Fruit fly (Drosophila melanogaster): ENCODE results near the gene ppk31.

The ppk31 gene

dm6 chr3R:27135692-27136641, 27.0 kb upstream of the ppk31 start (continued):
- TF ChIP-seq HmgZ (tag; optimal IDR thresholded peaks at IDR 0.05), result peak; percentile 43
- TF ChIP-seq kah (GFP tag; optimal IDR thresholded peaks at IDR 0.05), result peak; percentile 32
- TF ChIP-seq D (optimal IDR thresholded peaks at IDR 0.05), result no peak
- TF ChIP-seq D (GFP tag; optimal IDR thresholded peaks at IDR 0.05), result peak; percentile 80
- peak; percentile 54; the same call in 1 of the 2 replicates for TF ChIP-seq HLH3B (GFP tag; IDR thresholded peaks at IDR 0.05)
- TF ChIP-seq h (optimal IDR thresholded peaks at IDR 0.05), result no peak
- TF ChIP-seq bigmax (GFP tag; optimal IDR thresholded peaks at IDR 0.05), result peak; percentile 5
- peak; percentile 59 for TF ChIP-seq CG18599 (GFP tag; optimal IDR thresholded peaks at IDR 0.05)
- TF ChIP-seq NK7.1 (GFP tag; optimal IDR thresholded peaks at IDR 0.05), result peak; percentile 62
- peak; percentile 52 for TF ChIP-seq Ptx1 (GFP tag; IDR thresholded peaks at IDR 0.05)
- TF ChIP-seq pnt (GFP tag; optimal IDR thresholded peaks at IDR 0.05), result peak; percentile 59
- no peak for TF ChIP-seq Doc3 (GFP tag; IDR thresholded peaks at IDR 0.05; ENCODE audit: partially characterized antibody)
- no peak for TF ChIP-seq chinmo (GFP tag; IDR thresholded peaks at IDR 0.05; ENCODE audit: partially characterized antibody)
- no peak for TF ChIP-seq C15 (GFP tag; IDR thresholded peaks at IDR 0.05)
- peak; percentile 53 for TF ChIP-seq CG5245 (GFP tag; optimal IDR thresholded peaks at IDR 0.05)
- TF ChIP-seq D19B (GFP tag; optimal IDR thresholded peaks at IDR 0.05), result no peak
- peak; percentile 46 for TF ChIP-seq CG12659 (GFP tag; optimal IDR thresholded peaks at IDR 0.05)
- peak; percentile 67 for TF ChIP-seq GATAe (GFP tag; conservative IDR thresholded peaks at IDR 0.05)
- peak; percentile 88 for TF ChIP-seq CG6813 (GFP tag; optimal IDR thresholded peaks at IDR 0.05)
- TF ChIP-seq tio (GFP tag; optimal IDR thresholded peaks at IDR 0.05), result peak; percentile 55
- TF ChIP-seq CG10543 (GFP tag; optimal IDR thresholded peaks at IDR 0.05), result peak; percentile 33
- TF ChIP-seq Elba2 (GFP tag; optimal IDR thresholded peaks at IDR 0.05), result no peak
- no peak for TF ChIP-seq Ets97D (GFP tag; optimal IDR thresholded peaks at IDR 0.05)
- TF ChIP-seq inv (GFP tag; IDR thresholded peaks at IDR 0.05; ENCODE audit: partially characterized antibody), result no peak
- TF ChIP-seq Hr39 (optimal IDR thresholded peaks at IDR 0.05), result no peak
- peak; percentile 47 for TF ChIP-seq Spps (tag; optimal IDR thresholded peaks at IDR 0.05)
- peak; percentile 34 to 38 for TF ChIP-seq Hr51 (GFP tag; optimal IDR thresholded peaks at IDR 0.05)
- peak; percentile 46 for TF ChIP-seq CG8944 (GFP tag; optimal IDR thresholded peaks at IDR 0.05)
- TF ChIP-seq CG8290 (GFP tag; optimal IDR thresholded peaks at IDR 0.05), result peak; percentile 75
- peak; percentile 61 to 65 for TF ChIP-seq CG8290 (tag; optimal IDR thresholded peaks at IDR 0.05)
- TF ChIP-seq grn (GFP tag; optimal IDR thresholded peaks at IDR 0.05), result peak; percentile 71
- no peak for TF ChIP-seq Gug (GFP tag; IDR thresholded peaks at IDR 0.05)
- TF ChIP-seq CG14441 (GFP tag; IDR thresholded peaks at IDR 0.05), result peak; percentile 34; the same call in 1 of the 2 replicates
- no peak for TF ChIP-seq CG2129 (GFP tag; IDR thresholded peaks at IDR 0.05; ENCODE audit: partially characterized antibody)
- TF ChIP-seq Chrac-16 (GFP tag; optimal IDR thresholded peaks at IDR 0.05), result no peak
- no peak for TF ChIP-seq gfzf (GFP tag; optimal IDR thresholded peaks at IDR 0.05)
- peak; percentile 65 for TF ChIP-seq salm (tag; optimal IDR thresholded peaks at IDR 0.05)
- TF ChIP-seq bbx (GFP tag; IDR thresholded peaks at IDR 0.05; ENCODE audit: partially characterized antibody), result no peak
- TF ChIP-seq Abd-B (GFP tag; optimal IDR thresholded peaks at IDR 0.05), result no peak
- peak; percentile 57 for TF ChIP-seq CG4854 (GFP tag; optimal IDR thresholded peaks at IDR 0.05)
- TF ChIP-seq Dp (GFP tag; optimal IDR thresholded peaks at IDR 0.05), result no peak
- TF ChIP-seq Fer2 (tag; optimal IDR thresholded peaks at IDR 0.05), result no peak
- peak; percentile 60 for TF ChIP-seq bcd (GFP tag; optimal IDR thresholded peaks at IDR 0.05)
- TF ChIP-seq CG6689 (GFP tag; IDR thresholded peaks at IDR 0.05), result peak; percentile 65; the same call in 1 of the 2 replicates
- TF ChIP-seq unc-4 (GFP tag; IDR thresholded peaks at IDR 0.05; ENCODE audit: partially characterized antibody), result no peak
- TF ChIP-seq Blimp-1 (GFP tag; optimal IDR thresholded peaks at IDR 0.05), result peak; percentile 62
- TF ChIP-seq unpg (GFP tag; optimal IDR thresholded peaks at IDR 0.05), result peak; percentile 67
- TF ChIP-seq CG16813 (GFP tag; IDR thresholded peaks at IDR 0.05; ENCODE audit: partially characterized antibody), result no peak
